Fruit fly (Drosophila melanogaster) whole organism, embryonic: ENCODE measurements around the gene CG9150.
A peak's percentile ranks its signal among the peaks of the same experiment; 100 is the strongest.

Source experiments
- CG10543 ChIP-seq: fragments of 200-800 bp; sonication (Bioruptor generic); optimal IDR thresholded peaks from 3 replicates; lab custom pipeline; 2017; ENCODE audit warnings: missing biosample characterization, mild to moderate bottlenecking, missing genetic modification characterization, moderate library complexity
- CG11696 ChIP-seq: fragments of 200-800 bp; sonication (Bioruptor generic); IDR thresholded peaks from 2 replicates; pipeline ENCODE4 v1.3.6; 2022; ENCODE audit warnings: missing biosample characterization, missing genetic modification characterization
- CG12744 ChIP-seq: fragments of 200-800 bp; sonication (Bioruptor generic); optimal IDR thresholded peaks from 2 replicates; lab custom pipeline; 2016; ENCODE audit warnings: missing biosample characterization, missing genetic modification characterization
- CG12769 ChIP-seq: fragments of 200-800 bp; sonication (Bioruptor generic); optimal IDR thresholded peaks from 2 replicates; lab custom pipeline; 2019; ENCODE audit warnings: missing biosample characterization, mild to moderate bottlenecking, missing genetic modification characterization, moderate library complexity
- CG13894 ChIP-seq: fragments of 200-800 bp; sonication (Bioruptor generic); optimal IDR thresholded peaks from 3 replicates; lab custom pipeline; 2018; ENCODE audit warnings: missing biosample characterization, mild to moderate bottlenecking, missing genetic modification characterization, moderate library complexity
- CG14014 ChIP-seq: fragments of 200-800 bp; sonication (Bioruptor generic); IDR thresholded peaks from 2 replicates; pipeline ENCODE4 v1.3.6; 2022; ENCODE audit warnings: missing biosample characterization, missing genetic modification characterization
- CG1647 ChIP-seq: fragments of 200-800 bp; sonication (Bioruptor generic); optimal IDR thresholded peaks from 3 replicates; lab custom pipeline; 2016; ENCODE audit warnings: missing biosample characterization, missing genetic modification characterization
- CG16813 ChIP-seq: fragments of 200-800 bp; sonication (Bioruptor generic); IDR thresholded peaks from 3 replicates; pipeline ENCODE4 v1.3.6; 2022; ENCODE audit warnings: missing biosample characterization, missing genetic modification characterization; ENCODE audit not compliant: partially characterized antibody
- CG16815 ChIP-seq: fragments of 200-800 bp; sonication (Bioruptor generic); optimal IDR thresholded peaks from 3 replicates; lab custom pipeline; 2017; ENCODE audit warnings: missing biosample characterization, mild to moderate bottlenecking, missing genetic modification characterization
- CG17568 ChIP-seq: fragments of 200-800 bp; sonication (Bioruptor generic); optimal IDR thresholded peaks from 2 replicates; lab custom pipeline; 2018; ENCODE audit warnings: missing biosample characterization, mild to moderate bottlenecking, missing genetic modification characterization, moderate library complexity
- CG2678 ChIP-seq: fragments of 200-800 bp; sonication (Bioruptor generic); optimal IDR thresholded peaks from 3 replicates; lab custom pipeline; 2019; ENCODE audit warnings: missing biosample characterization, mild to moderate bottlenecking, missing genetic modification characterization, moderate library complexity
- CG2712 ChIP-seq: fragments of 200-800 bp; optimal IDR thresholded peaks from 3 replicates; lab custom pipeline; 2019; ENCODE audit warnings: missing biosample characterization, mild to moderate bottlenecking, missing genetic modification characterization, moderate library complexity
- CG2875 ChIP-seq: fragments of 200-800 bp; sonication (Bioruptor generic); optimal IDR thresholded peaks from 2 replicates; lab custom pipeline; 2017; ENCODE audit warnings: missing biosample characterization, mild to moderate bottlenecking, missing genetic modification characterization, missing genetic modification reagents
- CG32532 ChIP-seq: fragments of 200-800 bp; sonication (Bioruptor generic); IDR thresholded peaks from 2 replicates; pipeline ENCODE4 v1.3.6; 2022; ENCODE audit warnings: missing biosample characterization, missing genetic modification characterization
- CG34376 ChIP-seq: fragments of 200-800 bp; sonication (Bioruptor generic); optimal IDR thresholded peaks from 2 replicates; lab custom pipeline; 2018; ENCODE audit warnings: missing biosample characterization, mild to moderate bottlenecking, missing genetic modification characterization
- CG34422 ChIP-seq: fragments of 200-800 bp; sonication (Bioruptor generic); IDR thresholded peaks from 3 replicates; pipeline ENCODE4 v1.3.6; 2022; ENCODE audit warnings: missing biosample characterization, missing genetic modification characterization
- CG42726 ChIP-seq: fragments of 200-800 bp; sonication (Bioruptor generic); IDR thresholded peaks from 2 replicates; pipeline ENCODE4 v1.3.6; 2022; ENCODE audit warnings: missing biosample characterization, missing genetic modification characterization; ENCODE audit not compliant: partially characterized antibody
- CG43689 ChIP-seq: fragments of 200-800 bp; sonication (Bioruptor generic); IDR thresholded peaks from 2 replicates; pipeline ENCODE4 v1.3.6; 2022; ENCODE audit warnings: missing biosample characterization, missing genetic modification characterization
- CG4404 ChIP-seq: fragments of 200-800 bp; sonication (Bioruptor generic); IDR thresholded peaks from 2 replicates; pipeline ENCODE4 v1.3.6; 2022; ENCODE audit warnings: missing biosample characterization, missing genetic modification characterization
- CG4424 ChIP-seq: fragments of 200-800 bp; sonication (Bioruptor generic); optimal IDR thresholded peaks from 3 replicates; lab custom pipeline; 2016; ENCODE audit warnings: missing biosample characterization, missing genetic modification characterization
- CG6689 ChIP-seq: fragments of 200-800 bp; sonication (Bioruptor generic); IDR thresholded peaks from 2 replicates; pipeline ENCODE4 v1.3.6; 2022; ENCODE audit warnings: missing biosample characterization, missing genetic modification characterization
- CG7928 ChIP-seq: fragments of 200-800 bp; sonication (Bioruptor generic); optimal IDR thresholded peaks from 2 replicates; lab custom pipeline; 2017; ENCODE audit warnings: missing biosample characterization, mild to moderate bottlenecking, missing genetic modification characterization
- CG9437 ChIP-seq: fragments of 200-800 bp; sonication (Bioruptor generic); optimal IDR thresholded peaks from 2 replicates; lab custom pipeline; 2018; ENCODE audit warnings: missing biosample characterization, mild to moderate bottlenecking, missing genetic modification characterization
- Doc2 ChIP-seq: fragments of 200-800 bp; sonication (Bioruptor generic); IDR thresholded peaks from 2 replicates; pipeline ENCODE4 v1.3.6; 2022; ENCODE audit warnings: missing biosample characterization, missing genetic modification characterization
- Hr3 ChIP-seq: fragments of 200-800 bp; sonication (Bioruptor generic); optimal IDR thresholded peaks from 3 replicates; lab custom pipeline; 2016; ENCODE audit warnings: missing biosample characterization, missing genetic modification characterization
- Mad ChIP-seq: fragments of 200-800 bp; sonication (Bioruptor generic); optimal IDR thresholded peaks from 2 replicates; lab custom pipeline; 2016; ENCODE audit warnings: missing biosample characterization, missing genetic modification characterization
- Meics ChIP-seq: fragments of 200-800 bp; sonication (Bioruptor generic); optimal IDR thresholded peaks from 2 replicates; lab custom pipeline; 2017; ENCODE audit warnings: missing biosample characterization, mild to moderate bottlenecking, missing genetic modification characterization
- Mrtf ChIP-seq: fragments of 200-800 bp; sonication (Bioruptor generic); IDR thresholded peaks from 3 replicates; pipeline ENCODE4 v1.3.6; 2022; ENCODE audit warnings: missing biosample characterization, missing genetic modification characterization
- NC2β ChIP-seq: fragments of 200-800 bp; sonication (Bioruptor generic); optimal IDR thresholded peaks from 2 replicates; lab custom pipeline; 2016; ENCODE audit warnings: missing biosample characterization, missing genetic modification characterization
- PHDP ChIP-seq: fragments of 200-800 bp; sonication (Bioruptor generic); optimal IDR thresholded peaks from 3 replicates; lab custom pipeline; 2018; ENCODE audit warnings: missing biosample characterization, mild to moderate bottlenecking, missing genetic modification characterization, moderate library complexity
- Pdp1 ChIP-seq, 2 experiments: fragments of 200-800 bp; sonication (Bioruptor generic); optimal IDR thresholded peaks; 3 replicates each; lab custom pipeline; 2016; ENCODE audit warnings: missing biosample characterization in 2 of 2, missing genetic modification characterization in 2 of 2, mild to moderate bottlenecking in 1 of 2, moderate library complexity in 1 of 2
- TFAM ChIP-seq: fragments of 200-800 bp; sonication (Bioruptor generic); optimal IDR thresholded peaks from 2 replicates; lab custom pipeline; 2017; ENCODE audit warnings: missing biosample characterization, missing genetic modification characterization, inconsistent platforms
- Xbp1 ChIP-seq: fragments of 200-800 bp; sonication (Bioruptor generic); optimal IDR thresholded peaks from 3 replicates; lab custom pipeline; 2016; ENCODE audit warnings: missing biosample characterization, mild to moderate bottlenecking, missing genetic modification characterization
- al ChIP-seq: fragments of 200-800 bp; sonication (Bioruptor generic); IDR thresholded peaks from 2 replicates; pipeline ENCODE4 v1.3.6; 2022; ENCODE audit warnings: missing biosample characterization, missing genetic modification characterization
- cg ChIP-seq: fragments of 200-800 bp; sonication (Bioruptor generic); optimal IDR thresholded peaks from 3 replicates; lab custom pipeline; 2019; ENCODE audit warnings: missing biosample characterization, mild to moderate bottlenecking, missing genetic modification characterization, moderate library complexity
- chinmo ChIP-seq: fragments of 200-800 bp; sonication (Bioruptor generic); IDR thresholded peaks from 4 replicates; pipeline ENCODE4 v1.3.6; 2022; ENCODE audit warnings: missing biosample characterization, missing genetic modification characterization; ENCODE audit not compliant: partially characterized antibody
- chn ChIP-seq: fragments of 200-800 bp; sonication (Bioruptor generic); optimal IDR thresholded peaks from 2 replicates; lab custom pipeline; 2016; ENCODE audit warnings: missing biosample characterization, missing genetic modification characterization
- crp ChIP-seq, 2 experiments: fragments of 200-800 bp; sonication (Bioruptor generic); optimal IDR thresholded peaks; 2 replicates in 1 of 2; 3 replicates in 1 of 2; lab custom pipeline; 2017; ENCODE audit warnings: missing biosample characterization in 2 of 2, missing genetic modification characterization in 2 of 2, mild to moderate bottlenecking in 1 of 2, moderate library complexity in 1 of 2
- gsb-n ChIP-seq: fragments of 200-800 bp; sonication (Bioruptor generic); optimal IDR thresholded peaks from 3 replicates; lab custom pipeline; 2018; ENCODE audit warnings: missing biosample characterization, mild to moderate bottlenecking, missing genetic modification characterization
- lab ChIP-seq: fragments of 200-800 bp; sonication (Bioruptor generic); optimal IDR thresholded peaks from 3 replicates; lab custom pipeline; 2017; ENCODE audit warnings: missing biosample characterization, missing genetic modification characterization, mild to moderate bottlenecking, moderate library complexity, missing genetic modification reagents
- odd ChIP-seq: fragments of 200-800 bp; sonication (Bioruptor generic); optimal IDR thresholded peaks from 2 replicates; lab custom pipeline; 2017; ENCODE audit warnings: missing biosample characterization, mild to moderate bottlenecking, missing genetic modification characterization
- phol ChIP-seq: fragments of 200-800 bp; sonication (Bioruptor generic); optimal IDR thresholded peaks from 3 replicates; lab custom pipeline; 2018; ENCODE audit warnings: missing biosample characterization, mild to moderate bottlenecking, missing genetic modification characterization, moderate library complexity
- pnt ChIP-seq: fragments of 200-800 bp; sonication (Bioruptor generic); optimal IDR thresholded peaks from 3 replicates; lab custom pipeline; 2016; ENCODE audit warnings: missing biosample characterization, missing genetic modification characterization
- pros ChIP-seq: fragments of 200-800 bp; sonication (Bioruptor generic); optimal IDR thresholded peaks from 3 replicates; lab custom pipeline; 2019; ENCODE audit warnings: missing biosample characterization, mild to moderate bottlenecking, missing genetic modification characterization, moderate library complexity
- sd ChIP-seq: fragments of 200-800 bp; sonication (Bioruptor generic); optimal IDR thresholded peaks from 3 replicates; lab custom pipeline; 2018; ENCODE audit warnings: missing biosample characterization, mild to moderate bottlenecking, missing genetic modification characterization, moderate library complexity
- sr ChIP-seq: fragments of 200-800 bp; sonication (Bioruptor generic); IDR thresholded peaks from 3 replicates; pipeline ENCODE4 v1.3.6; 2022; ENCODE audit warnings: missing biosample characterization, missing genetic modification characterization
- ttk ChIP-seq: fragments of 200-800 bp; sonication (Bioruptor generic); IDR thresholded peaks from 2 replicates; pipeline ENCODE4 v2.1.2; 2022; ENCODE audit warnings: missing biosample characterization, missing genetic modification characterization
- wor ChIP-seq: fragments of 200-800 bp; sonication (Bioruptor generic); IDR thresholded peaks from 2 replicates; pipeline ENCODE4 v1.3.6; 2022; ENCODE audit warnings: missing biosample characterization, missing genetic modification characterization

CG9150 gene

DNA sequence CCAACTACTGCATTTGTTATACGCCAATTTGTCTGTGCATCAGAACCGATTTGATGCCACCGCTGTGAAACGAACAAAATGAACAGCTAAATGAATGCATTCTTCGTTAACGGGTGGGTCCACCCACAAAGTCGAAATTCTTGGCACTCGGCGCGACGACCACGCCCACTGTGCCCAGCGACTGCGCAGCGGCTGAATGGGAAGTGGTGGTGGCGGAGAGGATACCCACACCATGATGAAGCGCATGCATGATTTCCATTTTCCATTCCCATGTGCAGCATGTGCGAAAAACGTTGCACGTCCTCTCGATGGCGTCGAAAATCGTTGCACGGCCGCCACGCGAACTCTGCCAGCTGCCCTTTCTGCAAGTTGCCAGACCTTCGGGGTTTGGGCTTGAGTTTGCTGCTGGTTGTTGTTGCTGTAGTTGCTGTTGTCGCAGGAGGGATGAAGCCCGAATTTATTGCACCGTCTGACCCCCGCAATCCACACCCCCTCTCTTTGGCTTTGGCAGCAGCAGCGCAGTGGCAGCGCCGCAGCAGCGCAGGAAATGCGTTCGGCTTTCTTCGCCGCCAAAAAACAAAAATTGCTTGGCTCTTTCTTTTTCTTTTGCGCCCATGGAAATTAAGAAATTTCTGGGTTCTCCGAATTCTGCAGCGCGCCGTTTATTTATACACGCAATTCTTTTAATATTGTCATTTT is 12.9 kb upstream of the CG9150 start (continued):
- TF ChIP-seq wor (GFP tag; lab: Robert Waterston, UW) (no peak), CG10543 (GFP tag; lab: Kevin White, UChicago) (no peak), pros (GFP tag; lab: Kevin White, UChicago) (peak; percentile 86), NC2β (GFP tag; lab: Kevin White, UChicago) (no peak), cg (GFP tag; lab: Kevin White, UChicago) (peak; percentile 27), Mad (GFP tag; lab: Kevin White, UChicago) (no peak), CG42726 (GFP tag; lab: Robert Waterston, UW) (peak; percentile 100)

DNA sequence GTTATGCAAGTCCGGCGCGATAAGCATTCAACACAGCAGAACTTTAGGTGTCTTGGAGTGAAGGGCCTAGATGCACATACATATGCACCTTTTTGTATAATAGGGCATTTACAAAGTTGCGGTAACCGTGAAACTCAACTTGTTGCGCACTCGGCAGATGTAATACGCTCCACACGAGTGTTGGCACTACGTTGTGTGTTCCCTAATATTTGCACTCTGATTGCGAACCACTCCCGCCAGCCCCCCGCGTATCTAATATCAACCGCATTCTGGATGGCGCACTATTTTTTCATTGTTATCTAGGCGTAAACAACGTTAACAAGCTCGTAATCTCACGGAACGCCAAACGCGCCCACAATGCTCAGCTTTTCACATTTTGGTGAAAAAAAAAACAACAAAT is 11.9 kb upstream of the CG9150 start:
- TF ChIP-seq ttk = no peak
- TF ChIP-seq CG2875 (GFP tag; lab: Kevin White, UChicago) = no peak
- TF ChIP-seq CG13894 (tag; lab: Kevin White, UChicago) = no peak
- TF ChIP-seq CG11696 (GFP tag; lab: Robert Waterston, UW) = no peak
- no peak for TF ChIP-seq pnt (GFP tag; lab: Kevin White, UChicago)
- no peak for TF ChIP-seq CG34422 (GFP tag; lab: Robert Waterston, UW)
- TF ChIP-seq CG7928 (GFP tag; lab: Kevin White, UChicago) = no peak
- no peak for TF ChIP-seq CG4424 (GFP tag; lab: Kevin White, UChicago)
- no peak for TF ChIP-seq chinmo (GFP tag; lab: Robert Waterston, UW)
- TF ChIP-seq Hr3 (GFP tag; lab: Kevin White, UChicago) = no peak
- no peak for TF ChIP-seq Mrtf (GFP tag; lab: Robert Waterston, UW)
- TF ChIP-seq CG12744 (GFP tag; lab: Kevin White, UChicago) = no peak
- no peak for TF ChIP-seq odd (GFP tag; lab: Kevin White, UChicago)
- TF ChIP-seq CG43689 (GFP tag; lab: Robert Waterston, UW) = no peak
- no peak for TF ChIP-seq PHDP
- TF ChIP-seq sd = peak; percentile 37
- TF ChIP-seq CG2712 (tag; lab: Kevin White, UChicago) = no peak
- no peak for TF ChIP-seq CG4404
- no peak for TF ChIP-seq Doc2 (GFP tag; lab: Robert Waterston, UW)
- peak; percentile 18 for TF ChIP-seq Meics (GFP tag; lab: Kevin White, UChicago)
- no peak for TF ChIP-seq CG34376 (GFP tag; lab: Kevin White, UChicago)
- TF ChIP-seq CG6689 (GFP tag; lab: Robert Waterston, UW) = no peak
- peak; percentile 59 for TF ChIP-seq lab (GFP tag; lab: Kevin White, UChicago)
- no peak for TF ChIP-seq CG1647 (GFP tag; lab: Kevin White, UChicago)
- TF ChIP-seq CG16813 (GFP tag; lab: Robert Waterston, UW) = no peak
- TF ChIP-seq CG12769 (tag; lab: Kevin White, UChicago) = peak; percentile 59
- no peak for TF ChIP-seq CG16815 (GFP tag; lab: Kevin White, UChicago)
- TF ChIP-seq CG9437 (GFP tag; lab: Kevin White, UChicago) = no peak
- TF ChIP-seq phol (tag; lab: Kevin White, UChicago) = no peak
- TF ChIP-seq CG2678 (tag; lab: Kevin White, UChicago) = peak; percentile 5
- no peak for TF ChIP-seq TFAM (GFP tag; lab: Kevin White, UChicago)
- no peak for TF ChIP-seq CG17568 (GFP tag; lab: Kevin White, UChicago)
- TF ChIP-seq crp (GFP tag; optimal IDR thresholded peaks at IDR 0.05; lab: Kevin White, UChicago) = no peak
- no peak for TF ChIP-seq al
- no peak for TF ChIP-seq Xbp1
- peak in 1 of 2 experiments; percentile 31 for TF ChIP-seq Pdp1 (GFP tag; optimal IDR thresholded peaks at IDR 0.05; lab: Kevin White, UChicago)
- TF ChIP-seq CG14014 = no peak
- TF ChIP-seq chn (GFP tag; lab: Kevin White, UChicago) = no peak
- no peak for TF ChIP-seq CG32532 (GFP tag; lab: Robert Waterston, UW)
- TF ChIP-seq sr (GFP tag; lab: Robert Waterston, UW) = no peak
- no peak for TF ChIP-seq gsb-n (tag; lab: Kevin White, UChicago)
